Worm (Caenorhabditis elegans): Measurements from ENCODE around the gene ZC262.2.

The ZC262.2 gene

DNA sequence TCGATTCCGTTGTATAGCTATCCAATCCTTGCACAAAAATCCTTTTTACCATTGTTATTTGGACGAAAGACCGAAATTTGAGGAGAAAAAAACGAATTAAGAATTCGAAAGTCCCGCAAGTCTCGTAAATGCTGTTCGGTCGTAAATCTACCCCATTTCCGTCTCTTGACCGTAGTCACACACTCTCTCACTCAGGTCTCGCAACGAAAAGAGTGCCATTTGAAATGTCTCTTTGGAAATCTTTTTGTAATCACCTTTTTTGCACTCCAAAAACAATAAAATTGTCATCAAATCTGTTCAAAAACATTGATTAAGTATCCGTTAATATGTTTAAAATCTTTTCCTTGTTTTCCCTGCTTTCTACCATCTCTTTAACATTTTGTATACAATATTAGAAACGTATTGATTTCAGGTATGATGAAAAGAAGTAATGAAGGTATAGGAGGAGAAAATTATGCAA, 26.4 kb downstream of the ZC262.2 start, which contains the start of the genes R05D3.8 and rfp-1 (continued):
- TF ChIP-seq ceh-14 (tag; optimal IDR thresholded peaks at IDR 0.05) (no peak), K09A11.1 (tag; optimal IDR thresholded peaks at IDR 0.05; ENCODE audit: insufficient read depth) (peak; percentile 13), sdc-2 (tag; optimal IDR thresholded peaks at IDR 0.05) (no peak), Y22D7AL.16 (tag; optimal IDR thresholded peaks at IDR 0.05) (no peak), fkh-10 (GFP tag; optimal IDR thresholded peaks at IDR 0.05) (no peak), ttx-3 (tag; optimal IDR thresholded peaks at IDR 0.05) (no peak), pros-1 (tag; optimal IDR thresholded peaks at IDR 0.05) (no peak), C38D4.7 (GFP tag; optimal IDR thresholded peaks at IDR 0.05) (no peak), unc-55 (GFP tag; optimal IDR thresholded peaks at IDR 0.05) (peak; percentile 52), dve-1 (tag; optimal IDR thresholded peaks at IDR 0.05) (peak; percentile 44), ceh-30 (tag; optimal IDR thresholded peaks at IDR 0.05) (peak; percentile 15), tbx-2 (tag; optimal IDR thresholded peaks at IDR 0.05) (no peak)

DNA sequence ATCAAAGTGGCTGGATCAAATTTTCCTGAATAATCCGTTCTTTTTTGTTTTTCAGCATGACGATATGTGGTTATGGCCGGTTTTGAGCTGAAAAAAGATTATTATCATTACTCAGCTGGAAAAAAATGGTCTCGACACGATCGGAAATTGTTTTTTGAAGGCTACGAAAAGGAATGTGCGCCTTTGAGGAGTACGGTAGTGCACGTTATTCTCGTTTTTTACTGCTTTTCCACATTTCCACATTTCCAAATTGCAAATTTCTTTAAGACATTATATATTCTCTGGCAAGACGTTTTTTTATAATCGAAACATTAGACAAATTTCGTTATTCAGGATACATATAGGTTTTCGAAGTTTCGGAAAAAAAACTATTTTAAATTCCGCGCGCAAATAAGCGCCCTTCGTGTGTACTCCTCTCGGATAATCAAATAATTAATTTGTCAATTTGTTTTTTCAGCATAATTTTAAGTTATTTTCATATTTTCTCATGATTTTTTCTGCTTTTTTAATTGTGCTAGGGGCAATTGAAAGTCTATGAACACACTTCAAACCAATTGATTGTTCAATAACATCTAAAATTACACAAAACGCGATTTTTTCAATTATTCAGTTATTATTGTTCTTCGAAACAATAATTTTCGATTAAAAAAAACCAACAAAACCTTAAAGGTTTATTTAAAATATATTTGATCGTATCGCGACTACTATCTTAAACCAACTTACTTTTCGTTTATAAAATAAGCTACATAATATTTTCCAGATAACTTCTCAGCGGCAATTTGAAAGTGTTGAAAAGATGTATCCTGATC, 31.6 kb downstream of the ZC262.2 start, which contains the start of gene R05D3.3:
Gene R05D3.3, plus strand, starts transcription at position 759 of the 809 bp plus-strand sequence.
- TF ChIP-seq pha-2 (tag; optimal IDR thresholded peaks at IDR 0.05) (no peak), pha-4 (tag; optimal IDR thresholded peaks at IDR 0.05) (no peak), ets-4 (tag; optimal IDR thresholded peaks at IDR 0.05) (no peak), syd-9 (tag; optimal IDR thresholded peaks at IDR 0.05) (no peak), ceh-31 (tag; optimal IDR thresholded peaks at IDR 0.05) (no peak), unc-86 (tag; optimal IDR thresholded peaks at IDR 0.05) (no peak)

DNA sequence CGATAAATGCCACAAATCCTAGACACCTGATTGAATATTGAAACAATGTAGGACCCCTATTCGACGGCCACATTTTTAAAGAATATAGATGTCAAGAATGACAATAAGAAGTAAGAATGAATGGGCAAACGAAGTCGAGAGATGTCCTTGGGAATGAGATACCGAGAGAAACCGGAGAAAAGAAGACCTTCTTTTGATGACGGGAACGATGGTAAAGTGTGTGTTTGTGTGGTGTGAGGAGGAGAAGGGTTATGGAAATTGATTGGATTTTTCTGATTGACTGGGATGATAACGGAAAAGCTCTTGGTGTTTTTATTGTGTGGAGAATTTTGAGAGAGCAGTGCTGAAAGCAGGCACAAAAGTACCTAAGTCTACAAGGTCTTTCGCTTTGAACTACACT, 36.8 kb downstream of the ZC262.2 start, which contains the start of gene R05D3.9:
Gene R05D3.9, minus strand, starts transcription at position 101 of the 400 bp plus-strand sequence.
- TF ChIP-seq unc-3 (GFP tag; conservative IDR thresholded peaks at IDR 0.05) (no peak), unc-3 (tag; optimal IDR thresholded peaks at IDR 0.05) (no peak), ceh-34 (tag; optimal IDR thresholded peaks at IDR 0.05) (no peak), lin-11 (tag; optimal IDR thresholded peaks at IDR 0.05) (no peak), ceh-31 (tag; optimal IDR thresholded peaks at IDR 0.05) (no peak), hlh-13 (GFP tag; optimal IDR thresholded peaks at IDR 0.05) (no peak), hlh-15 (tag; optimal IDR thresholded peaks at IDR 0.05) (no peak), zip-5 (tag; optimal IDR thresholded peaks at IDR 0.05) (no peak), nfya-1 (tag; optimal IDR thresholded peaks at IDR 0.05) (no peak), elt-4 (tag; optimal IDR thresholded peaks at IDR 0.05) (no peak), ztf-16 (tag; optimal IDR thresholded peaks at IDR 0.05) (no peak), fkh-6 (tag; optimal IDR thresholded peaks at IDR 0.05) (no peak), T23F11.4 (GFP tag; optimal IDR thresholded peaks at IDR 0.05) (no peak), ceh-45 (GFP tag; IDR thresholded peaks at IDR 0.05) (no peak), C38D4.7 (GFP tag; optimal IDR thresholded peaks at IDR 0.05) (no peak), mec-3 (tag; optimal IDR thresholded peaks at IDR 0.05; ENCODE audit: borderline replicate concordance) (no peak), pax-1 (tag; optimal IDR thresholded peaks at IDR 0.05) (no peak), ets-4 (tag; optimal IDR thresholded peaks at IDR 0.05) (no peak), tbx-2 (tag; optimal IDR thresholded peaks at IDR 0.05) (no peak), fax-1 (tag; optimal IDR thresholded peaks at IDR 0.05) (no peak), ceh-48 (tag; optimal IDR thresholded peaks at IDR 0.05) (no peak)

DNA sequence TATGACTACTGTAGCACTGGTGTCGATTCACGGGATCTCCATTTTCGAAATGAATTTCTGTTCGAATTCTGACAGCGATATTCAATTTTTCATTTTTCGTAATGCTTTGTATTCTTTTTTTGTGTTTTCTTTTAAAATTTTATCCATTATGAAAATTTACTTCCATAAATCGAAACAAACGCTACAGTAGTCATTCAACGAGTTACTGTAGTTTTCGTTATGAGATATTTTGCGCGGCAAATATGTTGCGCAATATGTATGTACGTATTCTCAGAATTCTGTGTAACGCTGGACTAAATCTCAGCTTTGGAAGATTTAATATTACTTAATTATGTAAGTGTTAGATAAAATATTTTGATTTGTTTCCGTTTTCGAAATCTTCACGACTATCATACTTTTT, 37.3 kb downstream of the ZC262.2 start:
- no peak for TF ChIP-seq pag-3 (tag; optimal IDR thresholded peaks at IDR 0.05; ENCODE audit: borderline replicate concordance)
- no peak for TF ChIP-seq K09A11.1 (tag; optimal IDR thresholded peaks at IDR 0.05; ENCODE audit: insufficient read depth)
- no peak for TF ChIP-seq K02D7.2 (tag; optimal IDR thresholded peaks at IDR 0.05)
- no peak for TF ChIP-seq F13H6.1 (tag; optimal IDR thresholded peaks at IDR 0.05)
- TF ChIP-seq elt-2 (tag; optimal IDR thresholded peaks at IDR 0.05), result no peak
- no peak for TF ChIP-seq dve-1 (tag; optimal IDR thresholded peaks at IDR 0.05)
- no peak for TF ChIP-seq nhr-232 (tag; optimal IDR thresholded peaks at IDR 0.05)
- no peak for TF ChIP-seq fax-1 (tag; optimal IDR thresholded peaks at IDR 0.05)
- TF ChIP-seq madf-2 (tag; optimal IDR thresholded peaks at IDR 0.05), result no peak
- no peak for TF ChIP-seq ceh-9 (tag; optimal IDR thresholded peaks at IDR 0.05)
- no peak for TF ChIP-seq ceh-30 (tag; optimal IDR thresholded peaks at IDR 0.05)
- TF ChIP-seq odd-2 (tag; optimal IDR thresholded peaks at IDR 0.05), result no peak
- no peak for TF ChIP-seq elt-4 (tag; optimal IDR thresholded peaks at IDR 0.05)
- TF ChIP-seq sox-4 (tag; optimal IDR thresholded peaks at IDR 0.05), result no peak
- TF ChIP-seq hlh-8 (tag; optimal IDR thresholded peaks at IDR 0.05), result no peak
- no peak for TF ChIP-seq pha-4 (tag; optimal IDR thresholded peaks at IDR 0.05)
- no peak for TF ChIP-seq ahr-1 (tag; optimal IDR thresholded peaks at IDR 0.05)
- no peak for TF ChIP-seq fkh-10 (GFP tag; optimal IDR thresholded peaks at IDR 0.05)

Measured in whole organism, late embryonic.